Fruit fly (Drosophila melanogaster): ENCODE data around the gene Sfp26Ad.

The Sfp26Ad gene

dm6 chr2L:5982334-5982987 lies 39.4 kb upstream of the Sfp26Ad start (continued):
- TF ChIP-seq cyc (GFP tag; optimal IDR thresholded peaks at IDR 0.05) (peak; percentile 34), CG6276 (GFP tag; optimal IDR thresholded peaks at IDR 0.05) (no peak), Hr4 (GFP tag; optimal IDR thresholded peaks at IDR 0.05) (peak; percentile 14), CG6808 (GFP tag; optimal IDR thresholded peaks at IDR 0.05) (peak; percentile 28), Ets96B (tag; optimal IDR thresholded peaks at IDR 0.05) (peak; percentile 29), CG3919 (GFP tag; optimal IDR thresholded peaks at IDR 0.05) (peak; percentile 57), CG10669 (GFP tag; optimal IDR thresholded peaks at IDR 0.05) (peak; percentile 4), Sox102F (GFP tag; optimal IDR thresholded peaks at IDR 0.05) (no peak), Sox14 (GFP tag; optimal IDR thresholded peaks at IDR 0.05) (peak; percentile 51), CG32006 (GFP tag; optimal IDR thresholded peaks at IDR 0.05) (peak; percentile 16), Met (GFP tag; optimal IDR thresholded peaks at IDR 0.05) (peak; percentile 22), fd59A (GFP tag; optimal IDR thresholded peaks at IDR 0.05) (peak; percentile 33), fkh (GFP tag; optimal IDR thresholded peaks at IDR 0.05) (peak; percentile 72), CG7368 (GFP tag; optimal IDR thresholded peaks at IDR 0.05) (peak; percentile 23), CG6792 (GFP tag; optimal IDR thresholded peaks at IDR 0.05) (peak; percentile 2), achi (GFP tag; optimal IDR thresholded peaks at IDR 0.05) (peak; percentile 95)

- TF ChIP-seq fkh (GFP tag; optimal IDR thresholded peaks at IDR 0.05) (peak; percentile 93), salr (GFP tag; optimal IDR thresholded peaks at IDR 0.05) (peak in 1 of 2 experiments; percentile 7), fd85E (GFP tag; optimal IDR thresholded peaks at IDR 0.05) (no peak), Eip75B (GFP tag; optimal IDR thresholded peaks at IDR 0.05) (no peak), CG32006 (GFP tag; optimal IDR thresholded peaks at IDR 0.05) (no peak), CG3919 (GFP tag; optimal IDR thresholded peaks at IDR 0.05) (peak; percentile 15), Sox15 (GFP tag; optimal IDR thresholded peaks at IDR 0.05) (no peak), CG34406 (GFP tag; optimal IDR thresholded peaks at IDR 0.05) (no peak), CG6854 (GFP tag; optimal IDR thresholded peaks at IDR 0.05) (no peak), Eip93F (GFP tag; optimal IDR thresholded peaks at IDR 0.05) (no peak), Ets21C (GFP tag; optimal IDR thresholded peaks at IDR 0.05) (no peak), CG9139 (GFP tag; optimal IDR thresholded peaks at IDR 0.05) (no peak), topi (GFP tag; optimal IDR thresholded peaks at IDR 0.05) (peak; percentile 8), svp (GFP tag) (peak; percentile 43), vri (GFP tag; optimal IDR thresholded peaks at IDR 0.05) (no peak), eg (GFP tag; IDR thresholded peaks at IDR 0.05) (no peak), CG1621 (tag; optimal IDR thresholded peaks at IDR 0.05) (no peak), CG11294 (GFP tag; IDR thresholded peaks at IDR 0.05) (no peak), CG7368 (GFP tag; optimal IDR thresholded peaks at IDR 0.05) (no peak), CG16779 (tag; optimal IDR thresholded peaks at IDR 0.05) (peak; percentile 49), CG6276 (GFP tag; optimal IDR thresholded peaks at IDR 0.05) (no peak), CG8632 (GFP tag; optimal IDR thresholded peaks at IDR 0.05) (no peak), Blimp-1 (GFP tag; optimal IDR thresholded peaks at IDR 0.05) (no peak), dsx (GFP tag; optimal IDR thresholded peaks at IDR 0.05; ENCODE audit: poor library complexity, severe bottlenecking) (no peak), lz (GFP tag; optimal IDR thresholded peaks at IDR 0.05) (peak; percentile 1), CG31627 (GFP tag; optimal IDR thresholded peaks at IDR 0.05) (peak; percentile 0), spab (GFP tag; optimal IDR thresholded peaks at IDR 0.05) (no peak), Sox14 (GFP tag; optimal IDR thresholded peaks at IDR 0.05) (no peak), CG8319 (GFP tag; optimal IDR thresholded peaks at IDR 0.05) (no peak), CG6808 (GFP tag; optimal IDR thresholded peaks at IDR 0.05) (peak; percentile 28), CG11902 (GFP tag; optimal IDR thresholded peaks at IDR 0.05) (no peak), Hr39 (GFP tag; optimal IDR thresholded peaks at IDR 0.05) (no peak), ss (GFP tag; optimal IDR thresholded peaks at IDR 0.05) (peak in 1 of 2 experiments; percentile 12), CG11762 (GFP tag; optimal IDR thresholded peaks at IDR 0.05; ENCODE audit: insufficient read depth) (no peak), OdsH (GFP tag; optimal IDR thresholded peaks at IDR 0.05) (no peak), Lpt (GFP tag; optimal IDR thresholded peaks at IDR 0.05) (no peak), Ets96B (tag; optimal IDR thresholded peaks at IDR 0.05) (no peak), Gug (GFP tag; IDR thresholded peaks at IDR 0.05) (no peak)
Measured at dm6 chr2L:5981433-5982333, 38.6 kb upstream of the Sfp26Ad start, which contains the start of gene eIF4A. eIF4A (plus strand) TSS chr2L:5981764.

Data from whole organism, prepupa.